Fruit fly (Drosophila melanogaster) S2 (cell line): Measurements from ENCODE around the gene CG18641.

Source experiments
- CG8478 ChIP-seq: fragments of >200 bp; optimal IDR thresholded peaks from 2 replicates; lab custom pipeline; 2018
- CTCF ChIP-seq, 2 experiments: fragments of >200 bp; optimal IDR thresholded peaks; 2 replicates each; lab custom pipeline; 2018

The CG18641 gene

dm6 chr2L:2432809-2433493, 17.8 kb upstream of the CG18641 start:
- TF ChIP-seq CTCF (optimal IDR thresholded peaks at IDR 0.05; lab: Kevin White, UChicago) (no peak), CG8478 (lab: Kevin White, UChicago) (no peak)

dm6 chr2L:2430251-2430650, 15.1 kb upstream of the CG18641 start:
- no peak for TF ChIP-seq CTCF (optimal IDR thresholded peaks at IDR 0.05; lab: Kevin White, UChicago)
- TF ChIP-seq CG8478 (lab: Kevin White, UChicago), result no peak

- TF ChIP-seq CG8478 (lab: Kevin White, UChicago) (no peak), CTCF (optimal IDR thresholded peaks at IDR 0.05; lab: Kevin White, UChicago) (no peak)
Observed at dm6 chr2L:2429588-2429987, 14.5 kb upstream of the CG18641 start.

- no peak for TF ChIP-seq CG8478 (lab: Kevin White, UChicago)
- no peak for TF ChIP-seq CTCF (optimal IDR thresholded peaks at IDR 0.05; lab: Kevin White, UChicago)
Observed at dm6 chr2L:2428209-2428488, 13.0 kb upstream of the CG18641 start, which contains the start of gene dpp. Gene dpp, plus strand, starts transcription at chr2L:2428372.

- TF ChIP-seq CG8478 (lab: Kevin White, UChicago) (no peak), CTCF (optimal IDR thresholded peaks at IDR 0.05; lab: Kevin White, UChicago) (no peak)
Observed at dm6 chr2L:2427384-2428208, 12.5 kb upstream of the CG18641 start.

dm6 chr2L:2426444-2427188, 11.5 kb upstream of the CG18641 start:
- TF ChIP-seq CG8478 (lab: Kevin White, UChicago) (no peak), CTCF (optimal IDR thresholded peaks at IDR 0.05; lab: Kevin White, UChicago) (no peak)

- no peak for TF ChIP-seq CG8478 (lab: Kevin White, UChicago)
- no peak for TF ChIP-seq CTCF (optimal IDR thresholded peaks at IDR 0.05; lab: Kevin White, UChicago)
Observed at dm6 chr2L:2425652-2426192, 10.6 kb upstream of the CG18641 start.

dm6 chr2L:2424497-2424896, 9.4 kb upstream of the CG18641 start, which contains the start of gene CG44139:
Gene CG44139, plus strand, starts transcription at chr2L:2424797.
- no peak for TF ChIP-seq CG8478 (lab: Kevin White, UChicago)
- TF ChIP-seq CTCF (optimal IDR thresholded peaks at IDR 0.05; lab: Kevin White, UChicago), result no peak

- no peak for TF ChIP-seq CG8478 (lab: Kevin White, UChicago)
- no peak for TF ChIP-seq CTCF (optimal IDR thresholded peaks at IDR 0.05; lab: Kevin White, UChicago)
Observed at dm6 chr2L:2420490-2420889, 5.4 kb upstream of the CG18641 start, which contains the start of gene CG9886. Gene CG9886, plus strand, starts transcription at chr2L:2420830.

dm6 chr2L:2419913-2420312, 4.8 kb upstream of the CG18641 start, which contains the start of gene CG34447:
Gene CG34447, minus strand, starts transcription at chr2L:2420013.
- TF ChIP-seq CTCF (optimal IDR thresholded peaks at IDR 0.05; lab: Kevin White, UChicago) (no peak), CG8478 (lab: Kevin White, UChicago) (no peak)

- TF ChIP-seq CTCF (optimal IDR thresholded peaks at IDR 0.05; lab: Kevin White, UChicago), result no peak
- TF ChIP-seq CG8478 (lab: Kevin White, UChicago), result no peak
Observed at dm6 chr2L:2417865-2418264, 2.7 kb upstream of the CG18641 start, which contains the start of gene CG34448. Gene CG34448, minus strand, starts transcription at chr2L:2417965.

- TF ChIP-seq CTCF (optimal IDR thresholded peaks at IDR 0.05; lab: Kevin White, UChicago), result no peak
- no peak for TF ChIP-seq CG8478 (lab: Kevin White, UChicago)
Observed at dm6 chr2L:2416620-2417019, 1.5 kb upstream of the CG18641 start, which contains the start of gene CG31948. Gene CG31948, minus strand, starts transcription at chr2L:2416720.

- TF ChIP-seq CG8478 (lab: Kevin White, UChicago) (no peak), CTCF (optimal IDR thresholded peaks at IDR 0.05; lab: Kevin White, UChicago) (no peak)
Observed at dm6 chr2L:2413093-2413492, 2.0 kb downstream of the CG18641 start.

dm6 chr2L:2404631-2405030, 10.5 kb downstream of the CG18641 start:
- TF ChIP-seq CG8478 (lab: Kevin White, UChicago) (no peak), CTCF (optimal IDR thresholded peaks at IDR 0.05; lab: Kevin White, UChicago) (no peak)
